Fruit fly (Drosophila melanogaster) whole organism, embryonic: ENCODE results near the gene CG13085.

ENCODE experiments used
- CG2875 ChIP-seq: fragments of 200-800 bp; sonication (Bioruptor generic); optimal IDR thresholded peaks from 2 replicates; lab custom pipeline; 2017; ENCODE audit warnings: missing biosample characterization, mild to moderate bottlenecking, missing genetic modification characterization, missing genetic modification reagents
- CG5953 ChIP-seq: fragments of 200-800 bp; sonication (Bioruptor generic); IDR thresholded peaks from 2 replicates; pipeline ENCODE4 v1.3.6; 2022; ENCODE audit warnings: missing biosample characterization, missing genetic modification characterization
- CG9876 ChIP-seq: fragments of 200-800 bp; sonication (Bioruptor generic); optimal IDR thresholded peaks from 2 replicates; lab custom pipeline; 2016; ENCODE audit warnings: missing biosample characterization, missing genetic modification characterization
- Dref ChIP-seq: fragments of 200-800 bp; sonication (Bioruptor generic); IDR thresholded peaks from 2 replicates; pipeline ENCODE4 v1.3.6; 2022; ENCODE audit warnings: missing biosample characterization, missing genetic modification characterization
- MTF-1 ChIP-seq: fragments of 200-800 bp; sonication (Bioruptor generic); optimal IDR thresholded peaks from 2 replicates; lab custom pipeline; 2018; ENCODE audit warnings: missing biosample characterization, mild to moderate bottlenecking, missing genetic modification characterization, borderline replicate concordance
- Max ChIP-seq: fragments of 200-800 bp; sonication (Bioruptor generic); optimal IDR thresholded peaks from 2 replicates; lab custom pipeline; 2016; ENCODE audit warnings: missing biosample characterization, mild to moderate bottlenecking, missing genetic modification characterization
- Nf-YA ChIP-seq: fragments of 200-800 bp; sonication (Bioruptor generic); IDR thresholded peaks from 2 replicates; pipeline ENCODE4 v1.3.6; 2022; ENCODE audit warnings: missing biosample characterization, missing genetic modification characterization
- Poxn ChIP-seq: fragments of 200-800 bp; sonication (Bioruptor generic); IDR thresholded peaks from 2 replicates; pipeline ENCODE4 v1.3.6; 2022; ENCODE audit warnings: missing biosample characterization, missing genetic modification characterization
- caup ChIP-seq: fragments of 200-800 bp; sonication (Bioruptor generic); optimal IDR thresholded peaks from 3 replicates; lab custom pipeline; 2017; ENCODE audit warnings: missing biosample characterization, mild to moderate bottlenecking, missing genetic modification characterization, moderate library complexity; ENCODE audit not compliant: severe bottlenecking
- chm ChIP-seq: fragments of 200-800 bp; sonication (Bioruptor generic); IDR thresholded peaks from 2 replicates; pipeline ENCODE4 v1.3.6; 2022; ENCODE audit warnings: missing biosample characterization, missing genetic modification characterization
- zfh2 ChIP-seq: fragments of 200-800 bp; sonication (Bioruptor generic); optimal IDR thresholded peaks from 2 replicates; lab custom pipeline; 2016; ENCODE audit warnings: missing biosample characterization, missing genetic modification characterization

- TF ChIP-seq Poxn (no peak), chm (GFP tag; lab: Robert Waterston, UW) (0 out of 2 replicates have a peak, but pooled peaks have one; percentile 55), CG5953 (GFP tag; lab: Robert Waterston, UW) (no peak), CG9876 (GFP tag; lab: Kevin White, UChicago) (peak; percentile 57), Max (GFP tag; lab: Kevin White, UChicago) (peak; percentile 31), zfh2 (peak; percentile 68), CG2875 (GFP tag; lab: Kevin White, UChicago) (no peak), caup (GFP tag; lab: Kevin White, UChicago) (peak; percentile 17), Nf-YA (GFP tag; lab: Robert Waterston, UW) (no peak), MTF-1 (GFP tag; lab: Kevin White, UChicago) (no peak), Dref (GFP tag; lab: Robert Waterston, UW) (peak; percentile 98)
Observed at dm6 chr2L:19453381-19453780, 29.5 kb downstream of the CG13085 start, which contains the start of gene Top2.
